Worm (Caenorhabditis elegans) whole organism, early embryonic: ENCODE data around the gene R11G10.3.

Experiments
- B0310.2 ChIP-seq: sonication (generic microtip); optimal IDR thresholded peaks from 2 replicates; lab custom pipeline; 2016; ENCODE audit warnings: mild to moderate bottlenecking, missing genetic modification characterization, missing compliant biosample characterization
- F13C5.2 ChIP-seq: sonication (generic microtip); optimal IDR thresholded peaks from 2 replicates; lab custom pipeline; 2017; ENCODE audit warnings: mild to moderate bottlenecking, missing genetic modification characterization, inconsistent platforms, missing compliant biosample characterization
- aly-1 ChIP-seq: sonication (generic microtip); optimal IDR thresholded peaks from 2 replicates; lab custom pipeline; 2016; ENCODE audit warnings: missing genetic modification characterization, missing compliant biosample characterization
- ama-1 ChIP-seq: fragments of 150-350 bp; optimal IDR thresholded peaks from 2 replicates; lab custom pipeline; 2014
- ets-7 ChIP-seq: sonication (generic microtip); optimal IDR thresholded peaks from 2 replicates; lab custom pipeline; 2016; ENCODE audit warnings: missing genotype, missing genetic modification characterization, missing compliant biosample characterization
- hmbx-1 ChIP-seq: sonication (generic microtip); optimal IDR thresholded peaks from 2 replicates; lab custom pipeline; 2016; ENCODE audit warnings: mild to moderate bottlenecking, missing genetic modification characterization, missing compliant biosample characterization
- hmg-4 ChIP-seq: fragments of 200-800 bp; sonication (Bioruptor generic); optimal IDR thresholded peaks from 2 replicates; lab custom pipeline; 2018; ENCODE audit warnings: mild to moderate bottlenecking, missing genetic modification characterization, missing compliant biosample characterization
- pes-1 ChIP-seq: fragments of 200-800 bp; sonication (Bioruptor generic); IDR thresholded peaks from 2 replicates; pipeline ENCODE4 v1.3.6; 2022; ENCODE audit warnings: missing genetic modification reagents, missing genetic modification characterization, missing compliant biosample characterization
- scrt-1 ChIP-seq: fragments of 200-800 bp; sonication (Bioruptor generic); IDR thresholded peaks from 2 replicates; pipeline ENCODE4 v1.3.6; 2022; ENCODE audit warnings: missing genetic modification characterization, missing compliant biosample characterization
- sea-1 ChIP-seq: fragments of 200-800 bp; sonication (Bioruptor generic); conservative IDR thresholded peaks from 2 replicates; pipeline ENCODE4 v1.3.6; 2022; ENCODE audit warnings: missing genetic modification characterization, missing compliant biosample characterization
- tbx-11 ChIP-seq: fragments of 200-800 bp; sonication (Bioruptor generic); IDR thresholded peaks from 2 replicates; pipeline ENCODE4 v1.3.6; 2022; ENCODE audit warnings: missing genetic modification characterization, missing compliant biosample characterization
- tra-4 ChIP-seq: sonication (generic microtip); optimal IDR thresholded peaks from 2 replicates; lab custom pipeline; 2017; ENCODE audit warnings: missing genetic modification characterization, missing compliant biosample characterization

- TF ChIP-seq sea-1 (GFP tag; lab: Robert Waterston, UW) (no peak), ets-7 (tag; lab: Kevin White, UChicago) (no peak), aly-1 (tag; lab: Kevin White, UChicago) (no peak), pes-1 (GFP tag; lab: Robert Waterston, UW) (no peak), ama-1 (lab: Kevin White, UChicago) (no peak), B0310.2 (no peak), scrt-1 (no peak), tbx-11 (GFP tag; lab: Robert Waterston, UW) (no peak), hmbx-1 (tag; lab: Kevin White, UChicago) (no peak), F13C5.2 (tag; lab: Kevin White, UChicago) (no peak), tra-4 (tag; lab: Kevin White, UChicago) (no peak), hmg-4 (GFP tag; lab: Kevin White, UChicago) (no peak)
Observed at ce11 chrV:13565781-13566180, 42.5 kb downstream of the R11G10.3 start, which contains the start of gene slrp-1.
